Worm (Caenorhabditis elegans) whole organism, early embryonic: Measurements from ENCODE around the gene F56D6.22.

Source experiments
- B0310.2 ChIP-seq: sonication (generic microtip); optimal IDR thresholded peaks from 2 replicates; lab custom pipeline; 2016; ENCODE audit warnings: mild to moderate bottlenecking, missing genetic modification characterization, missing compliant biosample characterization
- aly-1 ChIP-seq: sonication (generic microtip); optimal IDR thresholded peaks from 2 replicates; lab custom pipeline; 2016; ENCODE audit warnings: missing genetic modification characterization, missing compliant biosample characterization
- ama-1 ChIP-seq: fragments of 150-350 bp; optimal IDR thresholded peaks from 2 replicates; lab custom pipeline; 2014
- ceh-36 ChIP-seq: sonication (generic microtip); optimal IDR thresholded peaks from 2 replicates; lab custom pipeline; 2016; ENCODE audit warnings: missing genetic modification characterization, inconsistent platforms, missing compliant biosample characterization
- ets-7 ChIP-seq: sonication (generic microtip); optimal IDR thresholded peaks from 2 replicates; lab custom pipeline; 2016; ENCODE audit warnings: missing genotype, missing genetic modification characterization, missing compliant biosample characterization
- flt-1 ChIP-seq: fragments of 200-800 bp; sonication (Bioruptor generic); IDR thresholded peaks from 2 replicates; pipeline ENCODE4 v1.3.6; 2022; ENCODE audit warnings: missing genetic modification characterization, missing compliant biosample characterization
- hmbx-1 ChIP-seq: sonication (generic microtip); optimal IDR thresholded peaks from 2 replicates; lab custom pipeline; 2016; ENCODE audit warnings: mild to moderate bottlenecking, missing genetic modification characterization, missing compliant biosample characterization
- hmg-4 ChIP-seq: fragments of 200-800 bp; sonication (Bioruptor generic); optimal IDR thresholded peaks from 2 replicates; lab custom pipeline; 2018; ENCODE audit warnings: mild to moderate bottlenecking, missing genetic modification characterization, missing compliant biosample characterization
- pes-1 ChIP-seq: fragments of 200-800 bp; sonication (Bioruptor generic); IDR thresholded peaks from 2 replicates; pipeline ENCODE4 v1.3.6; 2022; ENCODE audit warnings: missing genetic modification reagents, missing genetic modification characterization, missing compliant biosample characterization
- sea-1 ChIP-seq: fragments of 200-800 bp; sonication (Bioruptor generic); conservative IDR thresholded peaks from 2 replicates; pipeline ENCODE4 v1.3.6; 2022; ENCODE audit warnings: missing genetic modification characterization, missing compliant biosample characterization
- tbx-11 ChIP-seq: fragments of 200-800 bp; sonication (Bioruptor generic); IDR thresholded peaks from 2 replicates; pipeline ENCODE4 v1.3.6; 2022; ENCODE audit warnings: missing genetic modification characterization, missing compliant biosample characterization
- tbx-37 ChIP-seq: fragments of 200-800 bp; sonication (Bioruptor generic); conservative IDR thresholded peaks from 2 replicates; pipeline ENCODE4 v1.3.6; 2022; ENCODE audit warnings: missing genetic modification reagents, missing genetic modification characterization, missing compliant biosample characterization
- tra-4 ChIP-seq: sonication (generic microtip); optimal IDR thresholded peaks from 2 replicates; lab custom pipeline; 2017; ENCODE audit warnings: missing genetic modification characterization, missing compliant biosample characterization

ce11 chrIV:3926117-3926516, 18.7 kb upstream of the F56D6.22 start, which contains the start of gene clec-68:
- TF ChIP-seq ama-1 (lab: Kevin White, UChicago) (no peak), flt-1 (GFP tag; lab: Robert Waterston, UW) (no peak), tra-4 (tag; lab: Kevin White, UChicago) (no peak), tbx-11 (GFP tag; lab: Robert Waterston, UW) (no peak), pes-1 (GFP tag; lab: Robert Waterston, UW) (no peak), tbx-37 (GFP tag; lab: Robert Waterston, UW) (no peak), aly-1 (tag; lab: Kevin White, UChicago) (no peak), hmg-4 (GFP tag; lab: Kevin White, UChicago) (no peak), ets-7 (no peak), ceh-36 (tag; lab: Kevin White, UChicago) (no peak), B0310.2 (tag; lab: Kevin White, UChicago) (no peak), hmbx-1 (no peak), sea-1 (GFP tag; lab: Robert Waterston, UW) (no peak)
